Worm (Caenorhabditis elegans): ENCODE results near the gene F42F12.3.

DNA sequence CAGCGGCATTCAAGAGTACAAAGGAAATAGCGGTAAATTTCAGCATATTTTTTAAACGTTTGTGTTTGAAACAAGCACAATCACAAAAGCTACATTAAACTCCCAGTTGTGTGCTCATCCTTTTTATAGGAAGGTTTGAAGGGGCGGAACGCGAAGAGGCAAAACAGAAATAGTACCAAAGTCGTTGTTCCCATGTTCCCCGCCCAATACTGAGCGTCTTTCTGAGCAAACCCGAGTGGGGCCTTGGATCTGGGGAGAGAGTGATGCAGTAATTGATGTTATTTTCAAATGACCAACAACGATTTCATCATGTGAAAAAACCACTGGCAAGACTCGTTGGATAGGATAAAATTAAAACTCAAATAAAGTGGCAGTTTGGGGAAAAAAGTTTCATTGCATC lies 9.0 kb upstream of the F42F12.3 start, which contains the start of gene zig-2:
- no peak for TF ChIP-seq dao-5 (tag; optimal IDR thresholded peaks at IDR 0.05)
- no peak for TF ChIP-seq him-1 (tag; optimal IDR thresholded peaks at IDR 0.05)
